Fruit fly (Drosophila melanogaster) whole organism, embryonic: ENCODE data around the gene CG7903.

Source experiments
- BEAF-32 ChIP-seq: fragments of 200-800 bp; sonication (Bioruptor generic); optimal IDR thresholded peaks from 3 replicates; lab custom pipeline; 2017; ENCODE audit warnings: missing biosample characterization, missing genetic modification characterization, mild to moderate bottlenecking, moderate library complexity, missing genetic modification reagents
- Bteb2 ChIP-seq: fragments of 200-800 bp; sonication (Bioruptor generic); optimal IDR thresholded peaks from 2 replicates; lab custom pipeline; 2016; ENCODE audit warnings: missing biosample characterization, missing genetic modification characterization
- CG1024 ChIP-seq: fragments of 200-800 bp; sonication (Bioruptor generic); IDR thresholded peaks from 2 replicates; pipeline ENCODE4 v1.3.6; 2022; ENCODE audit warnings: missing biosample characterization, missing genetic modification characterization
- CG11504 ChIP-seq: fragments of 200-800 bp; sonication (Bioruptor generic); optimal IDR thresholded peaks from 3 replicates; lab custom pipeline; 2019; ENCODE audit warnings: missing biosample characterization, mild to moderate bottlenecking, missing genetic modification characterization, moderate library complexity
- CG12219 ChIP-seq: fragments of 200-800 bp; sonication (Bioruptor generic); optimal IDR thresholded peaks from 3 replicates; lab custom pipeline; 2018; ENCODE audit warnings: missing biosample characterization, mild to moderate bottlenecking, missing genetic modification characterization
- CG13123 ChIP-seq: fragments of 200-800 bp; sonication (Bioruptor generic); optimal IDR thresholded peaks from 2 replicates; lab custom pipeline; 2016; ENCODE audit warnings: missing biosample characterization, missing genetic modification characterization
- CG14050 ChIP-seq: fragments of 200-800 bp; sonication (Bioruptor generic); IDR thresholded peaks from 3 replicates; pipeline ENCODE4 v1.3.6; 2022; ENCODE audit warnings: missing biosample characterization, missing genetic modification characterization
- CG15696 ChIP-seq: fragments of 200-800 bp; sonication (Bioruptor generic); optimal IDR thresholded peaks from 2 replicates; lab custom pipeline; 2019; ENCODE audit warnings: missing biosample characterization, mild to moderate bottlenecking, missing genetic modification characterization, moderate library complexity
- CG17186 ChIP-seq: fragments of 200-800 bp; sonication (Bioruptor generic); optimal IDR thresholded peaks from 3 replicates; lab custom pipeline; 2017; ENCODE audit warnings: missing biosample characterization, missing genetic modification reagents, missing genetic modification characterization
- CG17612 ChIP-seq: fragments of 200-800 bp; sonication (Bioruptor generic); IDR thresholded peaks from 2 replicates; pipeline ENCODE4 v1.3.6; 2022; ENCODE audit warnings: missing biosample characterization, missing genetic modification characterization
- CG18262 ChIP-seq: fragments of 200-800 bp; optimal IDR thresholded peaks from 3 replicates; lab custom pipeline; 2019; ENCODE audit warnings: missing biosample characterization, mild to moderate bottlenecking, missing genetic modification characterization, moderate library complexity
- CG2202 ChIP-seq: fragments of 200-800 bp; sonication (Bioruptor generic); optimal IDR thresholded peaks from 2 replicates; lab custom pipeline; 2018; ENCODE audit warnings: missing biosample characterization, mild to moderate bottlenecking, missing genetic modification characterization
- CG3163 ChIP-seq: fragments of 200-800 bp; sonication (Bioruptor generic); optimal IDR thresholded peaks from 3 replicates; lab custom pipeline; 2016; ENCODE audit warnings: missing biosample characterization, missing genetic modification characterization
- CG32532 ChIP-seq: fragments of 200-800 bp; sonication (Bioruptor generic); IDR thresholded peaks from 2 replicates; pipeline ENCODE4 v1.3.6; 2022; ENCODE audit warnings: missing biosample characterization, missing genetic modification characterization
- CG43689 ChIP-seq: fragments of 200-800 bp; sonication (Bioruptor generic); IDR thresholded peaks from 2 replicates; pipeline ENCODE4 v1.3.6; 2022; ENCODE audit warnings: missing biosample characterization, missing genetic modification characterization
- CG9215 ChIP-seq: fragments of 200-800 bp; sonication (Bioruptor generic); IDR thresholded peaks from 2 replicates; pipeline ENCODE4 v1.3.6; 2022; ENCODE audit warnings: missing biosample characterization, missing genetic modification characterization
- CG9817 ChIP-seq: fragments of 200-800 bp; sonication (Bioruptor generic); optimal IDR thresholded peaks from 2 replicates; lab custom pipeline; 2018; ENCODE audit warnings: missing biosample characterization, mild to moderate bottlenecking, missing genetic modification characterization, moderate library complexity
- Chrac-16 ChIP-seq: fragments of 200-800 bp; sonication (Bioruptor generic); optimal IDR thresholded peaks from 3 replicates; lab custom pipeline; 2016; ENCODE audit warnings: missing biosample characterization, missing genetic modification characterization
- D ChIP-seq, 2 experiments: fragments of 200-800 bp in 1 of 2; fragments of >200 bp in 1 of 2; sonication (Bioruptor generic) in 1 of 2; optimal IDR thresholded peaks; 2 replicates in 1 of 2; 3 replicates in 1 of 2; lab custom pipeline; 2017; ENCODE audit warnings: mild to moderate bottlenecking in 1 of 2, missing biosample characterization in 1 of 2, missing genetic modification characterization in 1 of 2, missing genetic modification reagents in 1 of 2
- D19A ChIP-seq: fragments of 200-800 bp; optimal IDR thresholded peaks from 3 replicates; lab custom pipeline; 2019; ENCODE audit warnings: missing biosample characterization, mild to moderate bottlenecking, missing genetic modification characterization, moderate library complexity
- Dll ChIP-seq: fragments of 200-800 bp; sonication (Bioruptor generic); IDR thresholded peaks from 4 replicates; pipeline ENCODE4 v1.3.6; 2022; ENCODE audit warnings: missing biosample characterization, missing genetic modification characterization; ENCODE audit not compliant: partially characterized antibody
- Ets97D ChIP-seq: fragments of 200-800 bp; sonication (Bioruptor generic); optimal IDR thresholded peaks from 3 replicates; lab custom pipeline; 2016; ENCODE audit warnings: missing biosample characterization, missing genetic modification characterization
- HLHmδ ChIP-seq: fragments of 200-800 bp; sonication (Bioruptor generic); optimal IDR thresholded peaks from 2 replicates; lab custom pipeline; 2018; ENCODE audit warnings: missing biosample characterization, mild to moderate bottlenecking, missing genetic modification characterization, moderate library complexity
- Hey ChIP-seq: fragments of 200-800 bp; sonication (Bioruptor generic); optimal IDR thresholded peaks from 3 replicates; lab custom pipeline; 2018; ENCODE audit warnings: missing biosample characterization, mild to moderate bottlenecking, missing genetic modification characterization
- Hr51 ChIP-seq, 2 experiments: fragments of 200-800 bp; sonication (Bioruptor generic); optimal IDR thresholded peaks; 2 replicates in 1 of 2; 3 replicates in 1 of 2; lab custom pipeline; 2016 to 2018; ENCODE audit warnings: missing biosample characterization in 2 of 2, missing genetic modification characterization in 2 of 2, mild to moderate bottlenecking in 1 of 2, moderate library complexity in 1 of 2
- Lhr ChIP-seq: fragments of 200-800 bp; sonication (Bioruptor generic); optimal IDR thresholded peaks from 3 replicates; lab custom pipeline; 2017; ENCODE audit warnings: mild to moderate bottlenecking, missing biosample characterization, missing genetic modification reagents, missing genetic modification characterization
- Mrtf ChIP-seq: fragments of 200-800 bp; sonication (Bioruptor generic); IDR thresholded peaks from 3 replicates; pipeline ENCODE4 v1.3.6; 2022; ENCODE audit warnings: missing biosample characterization, missing genetic modification characterization
- Sry-δ ChIP-seq: fragments of 200-800 bp; sonication (Bioruptor generic); optimal IDR thresholded peaks from 2 replicates; lab custom pipeline; 2016; ENCODE audit warnings: missing biosample characterization, missing genetic modification characterization
- TFAM ChIP-seq: fragments of 200-800 bp; sonication (Bioruptor generic); optimal IDR thresholded peaks from 2 replicates; lab custom pipeline; 2017; ENCODE audit warnings: missing biosample characterization, missing genetic modification characterization, inconsistent platforms
- bowl ChIP-seq: fragments of 200-800 bp; sonication (Bioruptor generic); IDR thresholded peaks from 2 replicates; pipeline ENCODE4 v1.3.6; 2022; ENCODE audit warnings: missing biosample characterization, missing genetic modification characterization
- cad ChIP-seq: fragments of >200 bp; optimal IDR thresholded peaks from 2 replicates; lab custom pipeline; 2017; ENCODE audit warnings: missing biosample characterization, missing genetic modification characterization
- cato ChIP-seq: fragments of 200-800 bp; sonication (Bioruptor generic); optimal IDR thresholded peaks from 2 replicates; lab custom pipeline; 2016; ENCODE audit warnings: missing biosample characterization, missing genetic modification characterization, borderline replicate concordance
- croc ChIP-seq: fragments of 200-800 bp; sonication (Bioruptor generic); conservative IDR thresholded peaks from 3 replicates; pipeline ENCODE4 v1.3.6; 2022; ENCODE audit warnings: missing biosample characterization, missing genetic modification characterization
- dmrt99B ChIP-seq: fragments of 200-800 bp; sonication (Bioruptor generic); optimal IDR thresholded peaks from 2 replicates; lab custom pipeline; 2018; ENCODE audit warnings: missing biosample characterization, mild to moderate bottlenecking, missing genetic modification characterization, moderate library complexity
- fu2 ChIP-seq: fragments of 200-800 bp; sonication (Bioruptor generic); optimal IDR thresholded peaks from 2 replicates; lab custom pipeline; 2016; ENCODE audit warnings: missing biosample characterization, missing genetic modification characterization
- grn ChIP-seq: fragments of 200-800 bp; sonication (Bioruptor generic); optimal IDR thresholded peaks from 3 replicates; lab custom pipeline; 2017; ENCODE audit warnings: missing biosample characterization, missing genetic modification characterization
- insv ChIP-seq, 2 experiments: fragments of 200-800 bp; sonication (Bioruptor generic); optimal IDR thresholded peaks; 3 replicates each; lab custom pipeline; 2016 to 2018; ENCODE audit warnings: missing biosample characterization in 2 of 2, missing genetic modification characterization in 2 of 2
- lbe ChIP-seq: fragments of 200-800 bp; sonication (Bioruptor generic); optimal IDR thresholded peaks from 2 replicates; lab custom pipeline; 2016; ENCODE audit warnings: missing biosample characterization, mild to moderate bottlenecking, missing genetic modification characterization
- luna ChIP-seq: fragments of 200-800 bp; sonication (Bioruptor generic); optimal IDR thresholded peaks from 2 replicates; lab custom pipeline; 2016; ENCODE audit warnings: missing biosample characterization, missing genetic modification characterization
- nerfin-2 ChIP-seq: fragments of 200-800 bp; sonication (Bioruptor generic); IDR thresholded peaks from 2 replicates; pipeline ENCODE4 v1.3.6; 2022; ENCODE audit warnings: missing biosample characterization, missing genetic modification characterization; ENCODE audit not compliant: partially characterized antibody
- psq ChIP-seq: fragments of 200-800 bp; sonication (Bioruptor generic); optimal IDR thresholded peaks from 2 replicates; lab custom pipeline; 2017; ENCODE audit warnings: missing biosample characterization, missing genetic modification characterization
- pzg ChIP-seq: fragments of 200-800 bp; sonication (Bioruptor generic); optimal IDR thresholded peaks from 3 replicates; lab custom pipeline; 2018; ENCODE audit warnings: missing biosample characterization, mild to moderate bottlenecking, missing genetic modification characterization, moderate library complexity
- sens-2 ChIP-seq: fragments of 200-800 bp; sonication (Bioruptor generic); IDR thresholded peaks from 2 replicates; pipeline ENCODE4 v1.3.6; 2022; ENCODE audit warnings: missing biosample characterization, missing genetic modification characterization
- stwl ChIP-seq: fragments of 200-800 bp; sonication (Bioruptor generic); optimal IDR thresholded peaks from 3 replicates; lab custom pipeline; 2018; ENCODE audit warnings: missing biosample characterization, mild to moderate bottlenecking, missing genetic modification characterization, moderate library complexity
- tio ChIP-seq: fragments of 200-800 bp; sonication (Bioruptor generic); optimal IDR thresholded peaks from 2 replicates; lab custom pipeline; 2017; ENCODE audit warnings: missing biosample characterization, missing genetic modification characterization, inconsistent platforms
- trem ChIP-seq: fragments of 200-800 bp; optimal IDR thresholded peaks from 3 replicates; lab custom pipeline; 2019; ENCODE audit warnings: missing biosample characterization, mild to moderate bottlenecking, missing genetic modification characterization, moderate library complexity
- tx ChIP-seq: fragments of 200-800 bp; sonication (Bioruptor generic); optimal IDR thresholded peaks from 2 replicates; lab custom pipeline; 2016; ENCODE audit warnings: missing biosample characterization, missing genetic modification characterization
- vnd ChIP-seq: fragments of 200-800 bp; sonication (Bioruptor generic); IDR thresholded peaks from 3 replicates; pipeline ENCODE4 v1.3.6; 2022; ENCODE audit warnings: missing biosample characterization, missing genetic modification characterization; ENCODE audit not compliant: partially characterized antibody
- yki ChIP-seq: fragments of >200 bp; optimal IDR thresholded peaks from 3 replicates; lab custom pipeline; 2018
- zfh1 ChIP-seq: fragments of 200-800 bp; sonication (Bioruptor generic); IDR thresholded peaks from 3 replicates; pipeline ENCODE4 v1.3.6; 2022; ENCODE audit warnings: missing biosample characterization, missing genetic modification characterization
- zfh2 ChIP-seq: fragments of 200-800 bp; sonication (Bioruptor generic); optimal IDR thresholded peaks from 2 replicates; lab custom pipeline; 2016; ENCODE audit warnings: missing biosample characterization, missing genetic modification characterization

The CG7903 gene

dm6 chr3R:30014977-30015514 lies 20.0 kb upstream of the CG7903 start, which contains the start of gene CG7920 (continued):
- TF ChIP-seq sens-2 (GFP tag; lab: Robert Waterston, UW) (no peak), zfh2 (GFP tag; lab: Kevin White, UChicago) (peak; percentile 51), vnd (GFP tag; lab: Robert Waterston, UW) (peak; percentile 75), CG9817 (no peak), Sry-δ (peak; percentile 74), CG15696 (tag; lab: Kevin White, UChicago) (no peak), TFAM (GFP tag; lab: Kevin White, UChicago) (no peak), insv (GFP tag; optimal IDR thresholded peaks at IDR 0.05; lab: Kevin White, UChicago) (no peak), croc (no peak), CG17186 (GFP tag; lab: Kevin White, UChicago) (peak; percentile 43), HLHmδ (GFP tag; lab: Kevin White, UChicago) (no peak), Chrac-16 (GFP tag; lab: Kevin White, UChicago) (no peak), Mrtf (GFP tag; lab: Robert Waterston, UW) (no peak), Hr51 (GFP tag; optimal IDR thresholded peaks at IDR 0.05; lab: Kevin White, UChicago) (no peak), bowl (no peak), psq (GFP tag; lab: Kevin White, UChicago) (no peak), CG2202 (tag; lab: Kevin White, UChicago) (no peak), stwl (peak; percentile 44), CG11504 (tag; lab: Kevin White, UChicago) (no peak), CG1024 (GFP tag; lab: Robert Waterston, UW) (no peak), Ets97D (GFP tag; lab: Kevin White, UChicago) (no peak), tx (GFP tag; lab: Kevin White, UChicago) (no peak), CG13123 (GFP tag; lab: Kevin White, UChicago) (no peak), fu2 (no peak), zfh1 (GFP tag; lab: Robert Waterston, UW) (no peak), CG18262 (peak; percentile 51), BEAF-32 (GFP tag; lab: Kevin White, UChicago) (peak; percentile 87), CG14050 (no peak), Hey (tag; lab: Kevin White, UChicago) (no peak), CG43689 (GFP tag; lab: Robert Waterston, UW) (no peak), luna (GFP tag; lab: Kevin White, UChicago) (no peak), trem (tag; lab: Kevin White, UChicago) (peak; percentile 60), pzg (peak; percentile 86), CG17612 (GFP tag; lab: Robert Waterston, UW) (no peak), D (optimal IDR thresholded peaks at IDR 0.05; lab: Kevin White, UChicago) (no peak), D (GFP tag; optimal IDR thresholded peaks at IDR 0.05; lab: Kevin White, UChicago) (no peak), CG3163 (GFP tag; lab: Kevin White, UChicago) (no peak), CG32532 (GFP tag; lab: Robert Waterston, UW) (peak; percentile 41; the same call in 1 of the 2 replicates), CG12219 (GFP tag; lab: Kevin White, UChicago) (no peak), cad (GFP tag; lab: Kevin White, UChicago) (no peak), dmrt99B (tag; lab: Kevin White, UChicago) (no peak), tio (GFP tag; lab: Kevin White, UChicago) (no peak), D19A (tag; lab: Kevin White, UChicago) (no peak), grn (GFP tag; lab: Kevin White, UChicago) (no peak), cato (GFP tag; lab: Kevin White, UChicago) (no peak), lbe (GFP tag; lab: Kevin White, UChicago) (peak; percentile 55), Lhr (GFP tag; lab: Kevin White, UChicago) (peak; percentile 30), Dll (peak; percentile 89), CG9215 (GFP tag; lab: Robert Waterston, UW) (no peak), nerfin-2 (GFP tag; lab: Robert Waterston, UW) (peak; percentile 55), yki (lab: Kevin White, UChicago) (no peak), Bteb2 (GFP tag; lab: Kevin White, UChicago) (peak; percentile 29)
